Worm (Caenorhabditis elegans): ENCODE results near the gene K10G6.5.

Gene K10G6.5

DNA sequence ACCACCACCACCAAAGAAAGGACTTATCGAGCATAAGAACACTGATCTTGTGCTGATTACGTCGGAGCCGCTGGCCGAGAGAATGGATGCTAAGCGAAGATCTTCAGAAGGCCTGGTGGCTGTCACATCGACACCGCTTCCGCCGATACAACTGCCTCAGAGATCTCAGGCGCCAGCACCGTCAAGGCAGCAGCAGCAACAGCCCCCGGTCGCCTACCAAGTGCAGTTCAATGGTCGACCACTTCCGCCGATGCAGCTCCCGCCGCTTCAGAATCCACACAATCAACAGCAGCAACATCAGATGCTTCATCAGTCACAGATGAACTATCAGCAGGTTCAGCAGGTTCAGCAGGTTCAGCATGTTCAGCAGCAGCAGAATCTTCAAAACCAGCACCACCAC lies 20.0 kb upstream of the K10G6.5 start:
- TF ChIP-seq unc-62 (GFP tag; optimal IDR thresholded peaks at IDR 0.05) (no peak), R02D3.7 (tag; optimal IDR thresholded peaks at IDR 0.05) (no peak), fkh-10 (GFP tag; optimal IDR thresholded peaks at IDR 0.05) (no peak), nhr-237 (tag; optimal IDR thresholded peaks at IDR 0.05) (no peak), egl-5 (tag; optimal IDR thresholded peaks at IDR 0.05) (no peak), fkh-2 (tag; optimal IDR thresholded peaks at IDR 0.05) (no peak), zag-1 (tag; optimal IDR thresholded peaks at IDR 0.05) (no peak), nhr-25 (tag; optimal IDR thresholded peaks at IDR 0.05) (no peak), ceh-28 (tag; optimal IDR thresholded peaks at IDR 0.05) (no peak), egl-27 (tag; optimal IDR thresholded peaks at IDR 0.05) (no peak), snpc-4 (tag; optimal IDR thresholded peaks at IDR 0.05) (no peak), pqm-1 (tag; optimal IDR thresholded peaks at IDR 0.05) (no peak), fos-1 (tag; optimal IDR thresholded peaks at IDR 0.05) (no peak), ceh-9 (tag; optimal IDR thresholded peaks at IDR 0.05) (no peak), nhr-11 (tag; optimal IDR thresholded peaks at IDR 0.05) (no peak), nhr-23 (tag; optimal IDR thresholded peaks at IDR 0.05) (no peak), nfya-1 (tag; optimal IDR thresholded peaks at IDR 0.05; ENCODE audit: insufficient read depth) (no peak)

DNA sequence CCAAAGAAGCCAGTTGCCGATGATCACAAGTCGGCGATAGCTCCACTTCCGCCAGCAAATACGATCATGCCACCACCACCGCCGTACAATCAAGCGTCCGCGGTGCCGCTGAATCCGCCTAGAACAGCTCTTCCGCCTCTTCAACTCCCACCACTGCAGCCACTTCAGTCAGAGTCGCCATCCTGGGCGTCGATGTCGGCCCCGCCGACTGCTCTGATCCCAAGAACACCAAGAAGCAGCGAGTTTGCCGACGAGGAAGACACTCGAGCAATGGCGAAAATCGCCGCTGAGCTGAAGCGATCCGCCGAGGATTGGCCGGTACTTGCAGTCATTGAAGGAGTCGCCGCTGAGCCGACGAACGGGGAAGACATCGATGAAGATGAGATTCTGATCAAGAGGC lies 19.0 kb upstream of the K10G6.5 start:
- TF ChIP-seq ceh-16 (tag; optimal IDR thresholded peaks at IDR 0.05) (no peak), nhr-11 (tag; optimal IDR thresholded peaks at IDR 0.05) (no peak)

DNA sequence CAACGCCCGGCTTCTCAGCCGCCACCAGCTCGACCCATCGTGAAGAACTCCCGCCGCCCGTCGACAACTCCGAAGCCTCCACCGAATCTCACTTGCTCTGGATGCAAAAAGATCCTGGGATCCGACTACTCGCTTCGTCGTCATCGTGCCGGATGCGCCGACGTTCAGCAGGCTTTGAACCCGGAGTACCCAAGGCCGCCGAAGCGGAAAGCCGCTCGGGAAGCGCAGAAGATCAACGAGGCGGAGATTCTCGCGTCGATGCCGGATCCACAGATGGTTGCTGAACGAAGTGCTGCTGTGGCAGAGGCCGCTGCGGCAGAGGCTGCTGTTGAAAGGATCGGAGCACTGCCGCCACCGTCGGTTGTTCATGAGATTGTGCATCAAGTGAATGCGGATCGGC lies 18.2 kb upstream of the K10G6.5 start:
- TF ChIP-seq zag-1 (tag; optimal IDR thresholded peaks at IDR 0.05) (no peak), fkh-2 (tag; optimal IDR thresholded peaks at IDR 0.05) (no peak), ceh-9 (tag; optimal IDR thresholded peaks at IDR 0.05) (no peak), sea-2 (GFP tag; optimal IDR thresholded peaks at IDR 0.05) (no peak), nfya-1 (tag; optimal IDR thresholded peaks at IDR 0.05; ENCODE audit: insufficient read depth) (no peak), nhr-28 (tag; optimal IDR thresholded peaks at IDR 0.05) (no peak), elt-2 (tag; optimal IDR thresholded peaks at IDR 0.05) (no peak), ztf-4 (tag; optimal IDR thresholded peaks at IDR 0.05) (no peak), elt-1 (tag; optimal IDR thresholded peaks at IDR 0.05) (no peak), fos-1 (tag; optimal IDR thresholded peaks at IDR 0.05) (no peak), pqm-1 (tag; optimal IDR thresholded peaks at IDR 0.05) (no peak), ztf-11 (tag; optimal IDR thresholded peaks at IDR 0.05) (no peak), mdl-1 (tag; optimal IDR thresholded peaks at IDR 0.05) (no peak), skn-1 (tag; optimal IDR thresholded peaks at IDR 0.05) (no peak), lin-15B (tag; optimal IDR thresholded peaks at IDR 0.05) (no peak)

DNA sequence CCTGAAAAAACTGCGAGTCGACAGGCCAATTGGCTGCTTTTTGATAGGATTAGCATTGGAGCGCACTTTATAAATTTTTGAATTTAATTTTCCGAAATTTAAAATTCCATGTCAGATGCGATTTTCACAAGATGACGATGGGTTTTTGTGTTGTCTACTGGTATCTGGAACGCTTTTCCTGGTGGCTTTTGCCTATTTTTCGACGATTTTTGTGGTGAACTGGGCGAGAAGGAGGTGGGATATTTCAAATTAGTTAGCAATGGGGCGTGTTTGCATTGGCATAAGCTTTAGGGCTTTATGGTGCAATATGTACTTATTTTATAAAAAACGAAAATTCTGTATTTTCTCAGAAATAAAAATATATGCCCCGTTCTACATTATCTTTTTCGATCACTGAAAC lies 14.9 kb upstream of the K10G6.5 start, which contains the start of gene K10G6.9:
Gene K10G6.9, plus strand, starts transcription at position 110 of the 400 bp plus-strand sequence.
- TF ChIP-seq nhr-77 (tag; optimal IDR thresholded peaks at IDR 0.05): no peak
- peak; percentile 22 for TF ChIP-seq ceh-28 (tag; optimal IDR thresholded peaks at IDR 0.05)

DNA sequence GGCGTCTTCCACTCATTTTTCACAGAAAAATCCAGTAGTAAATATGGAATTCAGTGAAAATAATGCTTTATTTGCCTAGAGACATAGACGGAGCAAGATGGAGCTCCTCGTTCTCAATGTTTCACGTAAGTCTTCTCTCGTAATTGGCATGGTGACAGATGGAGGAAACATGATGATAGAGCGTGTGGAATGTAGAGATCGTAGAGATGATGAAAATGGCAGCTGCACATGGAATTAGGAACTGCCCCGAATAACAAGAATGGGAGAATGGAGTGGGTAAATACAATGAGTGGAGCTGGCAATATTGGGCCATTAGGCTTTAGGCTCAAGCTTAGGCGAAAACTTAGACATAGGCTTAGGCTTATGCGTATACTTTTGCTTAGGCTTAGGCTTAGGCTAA lies 12.1 kb upstream of the K10G6.5 start, which contains the start of gene cank-26:
Gene cank-26, minus strand, starts transcription at position 113 of the 400 bp plus-strand sequence.
- TF ChIP-seq daf-12 (tag; optimal IDR thresholded peaks at IDR 0.05): no peak
- no peak for TF ChIP-seq elt-2 (tag; optimal IDR thresholded peaks at IDR 0.05)
- TF ChIP-seq ztf-11 (tag; optimal IDR thresholded peaks at IDR 0.05): no peak
- no peak for TF ChIP-seq ztf-4 (tag; optimal IDR thresholded peaks at IDR 0.05)
- TF ChIP-seq mdl-1 (tag; optimal IDR thresholded peaks at IDR 0.05): no peak
- TF ChIP-seq ceh-16 (tag; optimal IDR thresholded peaks at IDR 0.05): no peak
- TF ChIP-seq ceh-28 (tag; optimal IDR thresholded peaks at IDR 0.05): no peak
- no peak for TF ChIP-seq lin-39 (tag; optimal IDR thresholded peaks at IDR 0.05)

DNA sequence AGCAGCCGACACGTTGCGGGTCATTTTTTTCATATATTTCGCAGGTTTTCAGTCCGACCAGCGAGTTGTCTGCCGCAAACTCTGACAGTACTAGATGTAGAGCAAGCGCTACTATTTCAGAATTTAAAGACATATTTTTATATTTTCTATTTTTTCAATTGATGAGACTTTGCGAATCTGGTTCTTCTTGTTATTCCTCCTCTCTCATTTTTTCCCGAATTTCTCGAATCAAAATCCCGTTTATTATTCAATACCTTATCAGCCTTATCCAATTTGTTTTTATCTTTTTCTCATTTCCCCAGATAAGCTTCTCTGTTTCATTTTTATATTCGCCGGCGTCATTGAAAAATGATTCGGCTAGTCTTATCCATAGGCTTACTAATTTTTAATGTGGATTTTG lies 11.1 kb upstream of the K10G6.5 start, which contains the start of gene dos-2:
Gene dos-2, plus strand, starts transcription at position 301 of the 400 bp plus-strand sequence.
- no peak for TF ChIP-seq elt-3 (tag; optimal IDR thresholded peaks at IDR 0.05)

DNA sequence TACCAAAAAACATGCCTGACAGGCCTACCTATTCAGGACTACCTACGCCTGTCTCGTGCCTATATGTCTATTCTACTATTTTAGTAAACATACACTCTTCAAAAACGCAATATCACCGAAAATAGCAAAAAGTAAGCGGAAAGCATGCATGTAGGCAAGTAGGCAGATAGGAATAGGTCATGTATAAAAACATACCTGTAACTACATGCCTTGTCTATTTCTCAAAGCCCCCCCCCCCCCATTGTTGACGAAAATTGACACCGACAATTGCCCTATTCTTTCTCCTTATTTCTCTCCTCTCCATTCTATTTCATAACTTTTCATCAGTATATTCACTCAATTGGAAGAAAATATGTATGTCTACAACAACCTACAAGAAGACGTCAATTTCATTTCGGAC lies 8.9 kb upstream of the K10G6.5 start:
- TF ChIP-seq eor-1 (tag; optimal IDR thresholded peaks at IDR 0.05) (no peak), ceh-9 (tag; optimal IDR thresholded peaks at IDR 0.05) (no peak), jun-1 (tag; optimal IDR thresholded peaks at IDR 0.05) (no peak), ztf-4 (tag; optimal IDR thresholded peaks at IDR 0.05) (no peak), nhr-23 (tag; optimal IDR thresholded peaks at IDR 0.05) (no peak), nhr-76 (tag; optimal IDR thresholded peaks at IDR 0.05) (no peak), nhr-11 (tag; optimal IDR thresholded peaks at IDR 0.05) (no peak), unc-62 (GFP tag; optimal IDR thresholded peaks at IDR 0.05) (no peak), lin-15B (tag; optimal IDR thresholded peaks at IDR 0.05) (no peak), nhr-25 (tag; optimal IDR thresholded peaks at IDR 0.05) (no peak), zag-1 (tag; optimal IDR thresholded peaks at IDR 0.05) (no peak), fkh-2 (tag; optimal IDR thresholded peaks at IDR 0.05) (no peak), nhr-28 (tag; optimal IDR thresholded peaks at IDR 0.05) (no peak), mml-1 (tag; optimal IDR thresholded peaks at IDR 0.05) (no peak), elt-1 (tag; optimal IDR thresholded peaks at IDR 0.05) (no peak), fos-1 (tag; optimal IDR thresholded peaks at IDR 0.05) (no peak)
